Fruit fly (Drosophila melanogaster) whole organism, embryonic: ENCODE results near the gene Golgin84.

Source experiments
- Asciz ChIP-seq: fragments of 200-800 bp; sonication (Bioruptor generic); optimal IDR thresholded peaks from 2 replicates; lab custom pipeline; 2017; ENCODE audit warnings: missing biosample characterization, mild to moderate bottlenecking, missing genetic modification characterization, missing genetic modification reagents
- Atf3 ChIP-seq: fragments of 200-800 bp; sonication (Bioruptor generic); optimal IDR thresholded peaks from 3 replicates; lab custom pipeline; 2016; ENCODE audit warnings: missing biosample characterization, missing genetic modification characterization
- CG1024 ChIP-seq: fragments of 200-800 bp; sonication (Bioruptor generic); IDR thresholded peaks from 2 replicates; pipeline ENCODE4 v1.3.6; 2022; ENCODE audit warnings: missing biosample characterization, missing genetic modification characterization
- CG10274 ChIP-seq: fragments of 200-800 bp; sonication (Bioruptor generic); optimal IDR thresholded peaks from 3 replicates; lab custom pipeline; 2017; ENCODE audit warnings: missing biosample characterization, mild to moderate bottlenecking, missing genetic modification characterization
- CG10431 ChIP-seq: fragments of 200-800 bp; sonication (Bioruptor generic); optimal IDR thresholded peaks from 3 replicates; lab custom pipeline; 2018; ENCODE audit warnings: missing biosample characterization, mild to moderate bottlenecking, missing genetic modification characterization
- CG10543 ChIP-seq: fragments of 200-800 bp; sonication (Bioruptor generic); optimal IDR thresholded peaks from 3 replicates; lab custom pipeline; 2017; ENCODE audit warnings: missing biosample characterization, mild to moderate bottlenecking, missing genetic modification characterization, moderate library complexity
- CG10654 ChIP-seq: fragments of 200-800 bp; sonication (Bioruptor generic); optimal IDR thresholded peaks from 2 replicates; lab custom pipeline; 2016; ENCODE audit warnings: missing biosample characterization, missing genetic modification characterization
- CG11085 ChIP-seq: fragments of 200-800 bp; sonication (Bioruptor generic); IDR thresholded peaks from 2 replicates; pipeline ENCODE4 v1.3.6; 2022; ENCODE audit warnings: missing biosample characterization, missing genetic modification characterization
- CG12942 ChIP-seq: fragments of 200-800 bp; sonication (Bioruptor generic); optimal IDR thresholded peaks from 3 replicates; lab custom pipeline; 2016; ENCODE audit warnings: missing biosample characterization, missing genetic modification characterization
- CG17912 ChIP-seq: fragments of 200-800 bp; sonication (Bioruptor generic); optimal IDR thresholded peaks from 2 replicates; lab custom pipeline; 2018; ENCODE audit warnings: missing biosample characterization, mild to moderate bottlenecking, missing genetic modification characterization
- CG18011 ChIP-seq: fragments of 200-800 bp; sonication (Bioruptor generic); optimal IDR thresholded peaks from 2 replicates; lab custom pipeline; 2017; ENCODE audit warnings: missing biosample characterization, missing genetic modification characterization, mild to moderate bottlenecking, moderate library complexity, missing genotype
- CG18764 ChIP-seq: fragments of 200-800 bp; sonication (Bioruptor generic); optimal IDR thresholded peaks from 3 replicates; lab custom pipeline; 2016; ENCODE audit warnings: missing biosample characterization, missing genetic modification characterization
- CG2875 ChIP-seq: fragments of 200-800 bp; sonication (Bioruptor generic); optimal IDR thresholded peaks from 2 replicates; lab custom pipeline; 2017; ENCODE audit warnings: missing biosample characterization, mild to moderate bottlenecking, missing genetic modification characterization, missing genetic modification reagents
- CG32767 ChIP-seq: fragments of 200-800 bp; sonication (Bioruptor generic); IDR thresholded peaks from 2 replicates; pipeline ENCODE4 v1.3.6; 2022; ENCODE audit warnings: missing biosample characterization, missing genetic modification characterization
- CG33557 ChIP-seq: fragments of 200-800 bp; sonication (Bioruptor generic); optimal IDR thresholded peaks from 2 replicates; lab custom pipeline; 2019; ENCODE audit warnings: missing biosample characterization, mild to moderate bottlenecking, missing genetic modification characterization, moderate library complexity
- CG34376 ChIP-seq: fragments of 200-800 bp; sonication (Bioruptor generic); optimal IDR thresholded peaks from 2 replicates; lab custom pipeline; 2018; ENCODE audit warnings: missing biosample characterization, mild to moderate bottlenecking, missing genetic modification characterization
- CG3847 ChIP-seq: fragments of 200-800 bp; sonication (Bioruptor generic); IDR thresholded peaks from 2 replicates; pipeline ENCODE4 v1.3.6; 2022; ENCODE audit warnings: missing biosample characterization, missing genetic modification characterization
- CG8924 ChIP-seq: fragments of 200-800 bp; optimal IDR thresholded peaks from 3 replicates; lab custom pipeline; 2019; ENCODE audit warnings: missing biosample characterization, mild to moderate bottlenecking, missing genetic modification characterization, moderate library complexity
- CG9215 ChIP-seq: fragments of 200-800 bp; sonication (Bioruptor generic); IDR thresholded peaks from 2 replicates; pipeline ENCODE4 v1.3.6; 2022; ENCODE audit warnings: missing biosample characterization, missing genetic modification characterization
- E2f2 ChIP-seq: fragments of 200-800 bp; sonication (Bioruptor generic); IDR thresholded peaks from 2 replicates; pipeline ENCODE4 v1.3.6; 2022; ENCODE audit warnings: missing biosample characterization, missing genetic modification characterization
- Eip74EF ChIP-seq, 2 experiments: fragments of 200-800 bp in 1 of 2; fragments of >200 bp in 1 of 2; sonication (Bioruptor generic) in 1 of 2; optimal IDR thresholded peaks; 2 replicates each; lab custom pipeline; 2017 to 2019; ENCODE audit warnings: missing biosample characterization in 2 of 2, missing genetic modification characterization in 2 of 2, mild to moderate bottlenecking in 1 of 2, moderate library complexity in 1 of 2
- Fer2 ChIP-seq: fragments of 200-800 bp; sonication (Bioruptor generic); optimal IDR thresholded peaks from 2 replicates; lab custom pipeline; 2018; ENCODE audit warnings: missing biosample characterization, mild to moderate bottlenecking, missing genetic modification characterization, moderate library complexity
- Hand ChIP-seq: fragments of 200-800 bp; sonication (Bioruptor generic); optimal IDR thresholded peaks from 2 replicates; lab custom pipeline; 2017; ENCODE audit warnings: mild to moderate bottlenecking, missing biosample characterization, missing genetic modification reagents, missing genetic modification characterization
- Hey ChIP-seq: fragments of 200-800 bp; sonication (Bioruptor generic); optimal IDR thresholded peaks from 3 replicates; lab custom pipeline; 2018; ENCODE audit warnings: missing biosample characterization, mild to moderate bottlenecking, missing genetic modification characterization
- HmgZ ChIP-seq: fragments of 200-800 bp; sonication (Bioruptor generic); optimal IDR thresholded peaks from 2 replicates; lab custom pipeline; 2018; ENCODE audit warnings: missing biosample characterization, mild to moderate bottlenecking, missing genetic modification characterization
- Lpt ChIP-seq: fragments of >200 bp; optimal IDR thresholded peaks from 2 replicates; lab custom pipeline; 2018; ENCODE audit warnings: missing biosample characterization, missing genetic modification characterization
- MBD-R2 ChIP-seq: fragments of 200-800 bp; sonication (Bioruptor generic); IDR thresholded peaks from 2 replicates; pipeline ENCODE4 v1.3.6; 2022; ENCODE audit warnings: missing biosample characterization, missing genetic modification characterization
- NC2α ChIP-seq: fragments of 200-800 bp; sonication (Bioruptor generic); optimal IDR thresholded peaks from 2 replicates; lab custom pipeline; 2016; ENCODE audit warnings: missing biosample characterization, missing genetic modification characterization
- NK7.1 ChIP-seq: fragments of 200-800 bp; sonication (Bioruptor generic); optimal IDR thresholded peaks from 3 replicates; lab custom pipeline; 2016; ENCODE audit warnings: missing biosample characterization, missing genetic modification characterization
- Opbp ChIP-seq: fragments of 200-800 bp; sonication (Bioruptor generic); IDR thresholded peaks from 3 replicates; pipeline ENCODE4 v1.3.6; 2022; ENCODE audit warnings: missing biosample characterization, missing genetic modification characterization; ENCODE audit not compliant: partially characterized antibody
- Scr ChIP-seq: fragments of 200-800 bp; sonication (Bioruptor generic); IDR thresholded peaks from 2 replicates; pipeline ENCODE4 v1.3.6; 2022; ENCODE audit warnings: missing biosample characterization, missing genetic modification characterization; ENCODE audit not compliant: partially characterized antibody
- Spps ChIP-seq: fragments of 200-800 bp; sonication (Bioruptor generic); optimal IDR thresholded peaks from 2 replicates; lab custom pipeline; 2018; ENCODE audit warnings: missing biosample characterization, mild to moderate bottlenecking, missing genetic modification characterization
- Ssrp ChIP-seq: fragments of 200-800 bp; sonication (Bioruptor generic); optimal IDR thresholded peaks from 2 replicates; lab custom pipeline; 2018; ENCODE audit warnings: missing biosample characterization, mild to moderate bottlenecking, missing genetic modification characterization, moderate library complexity
- Stat92E ChIP-seq, 3 experiments: fragments of >200 bp in 2 of 3; fragments of 200-800 bp in 1 of 3; sonication (Bioruptor generic) in 1 of 3; optimal IDR thresholded peaks; 2 replicates each; lab custom pipeline; 2017 to 2019; ENCODE audit warnings: missing biosample characterization in 3 of 3, missing genetic modification characterization in 3 of 3, mild to moderate bottlenecking in 1 of 3, moderate library complexity in 1 of 3
- Tbp ChIP-seq: fragments of >200 bp; optimal IDR thresholded peaks from 2 replicates; lab custom pipeline; 2018; ENCODE audit warnings: missing biosample characterization, missing genetic modification characterization
- ato ChIP-seq: fragments of 200-800 bp; sonication (Bioruptor generic); IDR thresholded peaks from 2 replicates; pipeline ENCODE4 v1.3.6; 2022; ENCODE audit warnings: missing biosample characterization, missing genetic modification characterization; ENCODE audit not compliant: partially characterized antibody
- ci ChIP-seq: fragments of 200-800 bp; sonication (Bioruptor generic); IDR thresholded peaks from 3 replicates; pipeline ENCODE4 v1.3.6; 2022; ENCODE audit warnings: missing biosample characterization, missing genetic modification characterization
- corto ChIP-seq: fragments of 200-800 bp; sonication (Bioruptor generic); optimal IDR thresholded peaks from 2 replicates; lab custom pipeline; 2016; ENCODE audit warnings: missing biosample characterization, mild to moderate bottlenecking, missing genetic modification characterization, moderate library complexity
- en ChIP-seq: fragments of 200-800 bp; sonication (Bioruptor generic); optimal IDR thresholded peaks from 2 replicates; lab custom pipeline; 2016; ENCODE audit warnings: missing biosample characterization, missing genetic modification characterization
- jigr1 ChIP-seq: fragments of 200-800 bp; sonication (Bioruptor generic); IDR thresholded peaks from 3 replicates; pipeline ENCODE4 v1.3.6; 2022; ENCODE audit warnings: missing biosample characterization, missing genetic modification characterization
- knrl ChIP-seq: fragments of 200-800 bp; sonication (Bioruptor generic); IDR thresholded peaks from 3 replicates; pipeline ENCODE4 v1.3.6; 2022; ENCODE audit warnings: missing biosample characterization, missing genetic modification characterization; ENCODE audit not compliant: partially characterized antibody
- onecut ChIP-seq: fragments of 200-800 bp; sonication (Bioruptor generic); IDR thresholded peaks from 2 replicates; pipeline ENCODE4 v1.3.6; 2022; ENCODE audit warnings: missing biosample characterization, missing genetic modification characterization
- sima ChIP-seq: fragments of 200-800 bp; sonication (Bioruptor generic); optimal IDR thresholded peaks from 2 replicates; lab custom pipeline; 2016; ENCODE audit warnings: missing biosample characterization, missing genetic modification characterization
- slbo ChIP-seq: fragments of 200-800 bp; sonication (Bioruptor generic); IDR thresholded peaks from 2 replicates; pipeline ENCODE4 v1.3.6; 2022; ENCODE audit warnings: missing biosample characterization, missing genetic modification characterization
- stc ChIP-seq: fragments of 200-800 bp; sonication (Bioruptor generic); IDR thresholded peaks from 2 replicates; pipeline ENCODE4 v1.3.6; 2022; ENCODE audit warnings: missing biosample characterization, missing genetic modification characterization
- trem ChIP-seq: fragments of 200-800 bp; optimal IDR thresholded peaks from 3 replicates; lab custom pipeline; 2019; ENCODE audit warnings: missing biosample characterization, mild to moderate bottlenecking, missing genetic modification characterization, moderate library complexity
- yki ChIP-seq: fragments of >200 bp; optimal IDR thresholded peaks from 3 replicates; lab custom pipeline; 2018
- z ChIP-seq: fragments of 200-800 bp; sonication (Bioruptor generic); IDR thresholded peaks from 3 replicates; pipeline ENCODE4 v1.3.6; 2022; ENCODE audit warnings: missing biosample characterization, missing genetic modification characterization

Golgin84 gene

dm6 chr3R:24318217-24319082, 39.3 kb downstream of the Golgin84 start, which contains the start of the genes Nab2 and BRWD3 (continued):
- TF ChIP-seq CG10274: no peak
- no peak for TF ChIP-seq Fer2 (tag; lab: Kevin White, UChicago)
- TF ChIP-seq Stat92E (GFP tag; optimal IDR thresholded peaks at IDR 0.05; lab: Kevin White, UChicago): no peak
- peak; percentile 55; the same call in 1 of the 3 replicates for TF ChIP-seq ci (GFP tag; lab: Robert Waterston, UW)
- peak; percentile 52; the same call in 1 of the 2 replicates for TF ChIP-seq CG3847
- no peak for TF ChIP-seq CG33557 (GFP tag; lab: Kevin White, UChicago)
- 0 out of 2 replicates have a peak, but pooled peaks have one; percentile 25 for TF ChIP-seq CG32767 (GFP tag; lab: Robert Waterston, UW)
- no peak for TF ChIP-seq Hey (tag; lab: Kevin White, UChicago)
- peak; percentile 67 for TF ChIP-seq MBD-R2
- TF ChIP-seq ato (GFP tag; lab: Robert Waterston, UW): peak; percentile 25
- peak; percentile 17 for TF ChIP-seq CG10654 (GFP tag; lab: Kevin White, UChicago)
- TF ChIP-seq E2f2 (GFP tag; lab: Robert Waterston, UW): peak; percentile 57
- TF ChIP-seq CG10431: no peak
- no peak for TF ChIP-seq Eip74EF (GFP tag; optimal IDR thresholded peaks at IDR 0.05; lab: Kevin White, UChicago)
- TF ChIP-seq slbo (GFP tag; lab: Robert Waterston, UW): peak; percentile 75
- TF ChIP-seq CG10543: peak; percentile 38
- TF ChIP-seq corto (GFP tag; lab: Kevin White, UChicago): no peak
- TF ChIP-seq stc: peak; percentile 36; the same call in 1 of the 2 replicates
- TF ChIP-seq CG17912 (GFP tag; lab: Kevin White, UChicago): no peak
- TF ChIP-seq CG11085 (GFP tag; lab: Robert Waterston, UW): no peak
- peak; percentile 64 for TF ChIP-seq Scr (GFP tag; lab: Robert Waterston, UW)
- TF ChIP-seq NC2α (GFP tag; lab: Kevin White, UChicago): no peak
- no peak for TF ChIP-seq NK7.1 (GFP tag; lab: Kevin White, UChicago)
- no peak for TF ChIP-seq Asciz (GFP tag; lab: Kevin White, UChicago)
- TF ChIP-seq sima (GFP tag; lab: Kevin White, UChicago): no peak
- peak; percentile 42 for TF ChIP-seq CG8924 (tag; lab: Kevin White, UChicago)
- no peak for TF ChIP-seq trem
- TF ChIP-seq Hand (GFP tag; lab: Kevin White, UChicago): no peak
- TF ChIP-seq Atf3 (GFP tag; lab: Kevin White, UChicago): no peak
- TF ChIP-seq Ssrp (tag; lab: Kevin White, UChicago): peak; percentile 22
- TF ChIP-seq CG2875 (GFP tag; lab: Kevin White, UChicago): no peak
- TF ChIP-seq CG12942: no peak
- no peak for TF ChIP-seq CG18764 (GFP tag; lab: Kevin White, UChicago)
- 0 out of 2 replicates have a peak, but pooled peaks have one; percentile 32 for TF ChIP-seq CG1024 (GFP tag; lab: Robert Waterston, UW)
- no peak; the same call in 1 of the 2 replicates for TF ChIP-seq CG9215 (GFP tag; lab: Robert Waterston, UW)
- no peak for TF ChIP-seq Lpt (GFP tag; lab: Kevin White, UChicago)
- peak; percentile 4 for TF ChIP-seq HmgZ
- no peak for TF ChIP-seq z (GFP tag; lab: Robert Waterston, UW)
- no peak for TF ChIP-seq en (GFP tag; lab: Kevin White, UChicago)
- peak; percentile 61; the same call in 2 of the 3 replicates for TF ChIP-seq knrl (GFP tag; lab: Robert Waterston, UW)
- TF ChIP-seq Opbp (GFP tag; lab: Robert Waterston, UW): peak; percentile 85
- no peak for TF ChIP-seq CG18011
- TF ChIP-seq yki: no peak
- no peak for TF ChIP-seq jigr1 (GFP tag; lab: Robert Waterston, UW)
- no peak for TF ChIP-seq Tbp
- peak; percentile 79 for TF ChIP-seq onecut (GFP tag; lab: Robert Waterston, UW)
- TF ChIP-seq CG34376: no peak
- TF ChIP-seq Spps (tag; lab: Kevin White, UChicago): no peak
